Worm (Caenorhabditis elegans): ENCODE results near the gene C08F8.15.
A peak's percentile ranks its signal among the peaks of the same experiment; 100 is the strongest.

C08F8.15 gene

ce11 chrIV:11159886-11160285 lies 721 bp downstream of the C08F8.15 start, which contains the start of gene mboa-4:
TSS of gene mboa-4 (minus strand) at chrIV:11159986.
- TF ChIP-seq athp-1 (tag; optimal IDR thresholded peaks at IDR 0.05) (no peak), ceh-27 (GFP tag; optimal IDR thresholded peaks at IDR 0.05) (no peak), ceh-91 (GFP tag; IDR thresholded peaks at IDR 0.05) (no peak), dpff-1 (tag; optimal IDR thresholded peaks at IDR 0.05) (no peak), lag-1 (GFP tag; IDR thresholded peaks at IDR 0.05) (no peak), Y95B8A.8 (GFP tag; IDR thresholded peaks at IDR 0.05) (no peak), madf-6 (GFP tag; IDR thresholded peaks at IDR 0.05) (no peak), snpc-1.3 (tag; optimal IDR thresholded peaks at IDR 0.05; ENCODE audit: insufficient read depth) (no peak), ZK185.1 (tag; optimal IDR thresholded peaks at IDR 0.05; ENCODE audit: poor library complexity, severe bottlenecking) (no peak), Y53F4B.3 (GFP tag; IDR thresholded peaks at IDR 0.05) (no peak), F23B12.7 (tag; optimal IDR thresholded peaks at IDR 0.05; ENCODE audit: insufficient read depth) (no peak), somi-1 (GFP tag; optimal IDR thresholded peaks at IDR 0.05) (no peak), hlh-12 (tag; optimal IDR thresholded peaks at IDR 0.05) (no peak), hrde-1 (tag; optimal IDR thresholded peaks at IDR 0.05; ENCODE audit: borderline replicate concordance) (no peak), bed-2 (GFP tag; IDR thresholded peaks at IDR 0.05) (no peak), nhr-80 (tag; optimal IDR thresholded peaks at IDR 0.05) (no peak), die-1 (tag; optimal IDR thresholded peaks at IDR 0.05) (no peak)

DNA sequence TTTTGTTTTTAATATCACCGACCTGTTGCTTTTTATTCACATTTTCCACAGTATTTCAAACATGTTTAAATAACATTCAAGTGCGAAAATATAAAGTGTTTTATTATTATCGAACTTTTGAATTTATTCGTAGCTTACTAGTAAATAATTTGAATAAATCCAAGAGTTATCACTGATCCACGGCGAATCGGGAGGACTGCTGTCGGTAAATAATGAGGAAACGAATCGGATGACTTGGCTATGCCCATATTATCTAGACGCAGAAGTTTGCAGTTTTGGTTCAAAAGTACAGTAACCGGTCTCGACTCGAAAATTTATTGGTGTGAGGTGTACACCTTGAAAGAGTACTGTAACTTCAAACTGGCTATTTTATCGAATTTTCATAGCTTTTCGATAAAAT lies 4.1 kb downstream of the C08F8.15 start:
- TF ChIP-seq ZK185.1 (tag; optimal IDR thresholded peaks at IDR 0.05; ENCODE audit: poor library complexity, severe bottlenecking): no peak
- 0 out of 2 replicates have a peak, but pooled peaks have one; percentile 53 for TF ChIP-seq madf-3 (GFP tag; IDR thresholded peaks at IDR 0.05)
- TF ChIP-seq hsf-1 (GFP tag; IDR thresholded peaks at IDR 0.05): 0 out of 2 replicates have a peak, but pooled peaks have one; percentile 62
- TF ChIP-seq C17E4.6 (GFP tag; IDR thresholded peaks at IDR 0.05): no peak
- peak; percentile 5 for TF ChIP-seq F49E8.2 (tag; optimal IDR thresholded peaks at IDR 0.05; ENCODE audit: insufficient read depth)

DNA sequence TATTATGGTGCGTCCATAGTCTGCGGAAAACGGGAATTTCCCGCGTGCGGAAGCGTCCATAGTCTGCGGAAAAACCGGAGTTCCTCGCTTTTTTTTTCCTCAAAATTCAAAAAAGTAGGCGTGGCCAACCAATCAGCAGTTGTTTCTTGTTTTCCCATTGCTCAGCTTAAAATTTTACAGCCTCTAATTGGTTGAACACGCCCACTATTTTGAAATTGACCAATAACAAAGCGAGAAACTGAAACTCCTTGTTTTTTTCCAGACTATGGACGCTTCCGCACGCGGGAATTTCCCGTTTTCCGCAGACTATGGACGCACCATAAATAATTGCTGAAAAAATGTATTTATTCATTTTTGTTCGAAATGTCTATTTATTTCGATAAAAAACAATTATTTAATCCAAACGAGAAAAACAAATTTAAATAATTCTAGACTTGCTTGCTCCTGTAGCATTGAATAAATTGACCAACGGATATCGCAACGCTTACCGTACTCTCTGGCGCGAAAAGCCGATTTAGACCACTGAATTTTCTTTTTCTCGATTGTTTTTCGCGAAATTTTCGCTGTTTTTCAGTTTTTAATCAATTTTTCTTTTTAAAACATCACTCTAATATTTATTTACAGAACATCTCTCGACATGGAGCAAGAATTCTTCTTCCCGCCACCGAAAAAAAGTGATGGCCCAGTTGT lies 6.0 kb downstream of the C08F8.15 start, which contains the start of gene C08F8.3:
TSS of gene C08F8.3 (plus strand) at position 620 of the 690 bp plus-strand sequence.
- TF ChIP-seq F33H1.4 (GFP tag; IDR thresholded peaks at IDR 0.05) (peak; percentile 76), lin-54 (GFP tag; optimal IDR thresholded peaks at IDR 0.05) (peak; percentile 23), xnd-1 (tag; optimal IDR thresholded peaks at IDR 0.05) (peak; percentile 78), hsf-1 (GFP tag; IDR thresholded peaks at IDR 0.05) (peak; percentile 81; the same call in 1 of the 2 replicates), D2030.7 (GFP tag; IDR thresholded peaks at IDR 0.05) (peak; percentile 90), nfyb-1 (GFP tag; IDR thresholded peaks at IDR 0.05) (peak; percentile 93), ceh-100 (GFP tag; IDR thresholded peaks at IDR 0.05) (0 out of 2 replicates have a peak, but pooled peaks have one; percentile 23), F49E8.2 (tag; optimal IDR thresholded peaks at IDR 0.05; ENCODE audit: insufficient read depth) (peak; percentile 50), dpl-1 (GFP tag; optimal IDR thresholded peaks at IDR 0.05) (peak; percentile 71), hmg-1.2 (GFP tag; IDR thresholded peaks at IDR 0.05) (peak; percentile 49), efl-1 (GFP tag; optimal IDR thresholded peaks at IDR 0.05) (peak; percentile 95), madf-8 (GFP tag; conservative IDR thresholded peaks at IDR 0.05) (peak; percentile 92), lsl-1 (GFP tag; optimal IDR thresholded peaks at IDR 0.05) (peak; percentile 89), unc-130 (GFP tag; optimal IDR thresholded peaks at IDR 0.05) (peak; percentile 31), dox-1 (GFP tag; IDR thresholded peaks at IDR 0.05) (peak; percentile 44; the same call in 1 of the 2 replicates), ceh-91 (GFP tag; IDR thresholded peaks at IDR 0.05) (peak; percentile 85), snpc-3.4 (tag; optimal IDR thresholded peaks at IDR 0.05) (peak; percentile 77), madf-6 (GFP tag; IDR thresholded peaks at IDR 0.05) (peak; percentile 95), nfya-2 (GFP tag; IDR thresholded peaks at IDR 0.05) (0 out of 2 replicates have a peak, but pooled peaks have one; percentile 90)

Data from whole organism, young adult.